Worm (Caenorhabditis elegans): ENCODE measurements around the gene nst-1.
A peak's percentile ranks its signal among the peaks of the same experiment; 100 is the strongest.

Gene nst-1

ce11 chrII:8328820-8329339 is 45.9 kb upstream of the nst-1 start, which contains the start of gene hel-1 (continued):
- TF ChIP-seq nhr-77 (tag; optimal IDR thresholded peaks at IDR 0.05) (peak; percentile 69), sptf-1 (tag; optimal IDR thresholded peaks at IDR 0.05) (no peak), ceh-90 (tag; optimal IDR thresholded peaks at IDR 0.05) (no peak), nhr-71 (tag; optimal IDR thresholded peaks at IDR 0.05) (peak; percentile 91), nhr-19 (GFP tag; conservative IDR thresholded peaks at IDR 0.05) (peak; percentile 84), lin-35 (GFP tag; optimal IDR thresholded peaks at IDR 0.05) (peak; percentile 93 to 98), snu-23 (GFP tag; optimal IDR thresholded peaks at IDR 0.05) (peak; percentile 88), nhr-76 (tag; optimal IDR thresholded peaks at IDR 0.05) (no peak), C16A3.4 (tag; optimal IDR thresholded peaks at IDR 0.05) (peak; percentile 84), mdl-1 (tag; optimal IDR thresholded peaks at IDR 0.05) (peak in 1 of 2 experiments; percentile 81), fos-1 (tag; optimal IDR thresholded peaks at IDR 0.05) (peak; percentile 25), unc-98 (GFP tag; IDR thresholded peaks at IDR 0.05) (no peak), efl-1 (optimal IDR thresholded peaks at IDR 0.05) (peak; percentile 86 to 95), efl-1 (GFP tag; optimal IDR thresholded peaks at IDR 0.05 in 1 of 2) (peak; percentile 94 to 99), nhr-90 (tag; optimal IDR thresholded peaks at IDR 0.05; ENCODE audit: poor library complexity) (peak; percentile 52), nhr-28 (tag; optimal IDR thresholded peaks at IDR 0.05) (no peak), C04F5.9 (tag; optimal IDR thresholded peaks at IDR 0.05) (peak; percentile 64), unc-30 (tag; optimal IDR thresholded peaks at IDR 0.05) (no peak), tbx-2 (tag; optimal IDR thresholded peaks at IDR 0.05) (peak; percentile 76), ets-5 (GFP tag; IDR thresholded peaks at IDR 0.05) (no peak), unc-86 (tag; optimal IDR thresholded peaks at IDR 0.05) (peak; percentile 55), ceh-82 (tag; optimal IDR thresholded peaks at IDR 0.05) (peak; percentile 24 to 88 (median 69)), blmp-1 (tag; optimal IDR thresholded peaks at IDR 0.05) (peak; percentile 82), fkh-8 (tag; optimal IDR thresholded peaks at IDR 0.05) (peak; percentile 74), nhr-47 (tag; optimal IDR thresholded peaks at IDR 0.05) (peak; percentile 82), ceh-8 (GFP tag; optimal IDR thresholded peaks at IDR 0.05) (peak; percentile 40), mab-9 (GFP tag; IDR thresholded peaks at IDR 0.05) (peak; percentile 39; the same call in 1 of the 2 replicates), fkh-10 (GFP tag; optimal IDR thresholded peaks at IDR 0.05) (peak; percentile 2), ceh-88 (GFP tag; IDR thresholded peaks at IDR 0.05) (no peak), egl-27 (tag; optimal IDR thresholded peaks at IDR 0.05) (no peak), zip-4 (GFP tag; optimal IDR thresholded peaks at IDR 0.05) (peak; percentile 39), pag-3 (tag; optimal IDR thresholded peaks at IDR 0.05; ENCODE audit: borderline replicate concordance, insufficient read depth) (no peak), mef-2 (tag; optimal IDR thresholded peaks at IDR 0.05) (no peak), nhr-237 (tag; optimal IDR thresholded peaks at IDR 0.05) (peak; percentile 72), lir-3 (tag; optimal IDR thresholded peaks at IDR 0.05; ENCODE audit: poor library complexity) (peak; percentile 37)

ce11 chrII:8327450-8327849 is 44.4 kb upstream of the nst-1 start:
- no peak for TF ChIP-seq ceh-90 (tag; optimal IDR thresholded peaks at IDR 0.05)
- TF ChIP-seq unc-86 (tag; optimal IDR thresholded peaks at IDR 0.05): no peak
- TF ChIP-seq C16A3.4 (tag; optimal IDR thresholded peaks at IDR 0.05): no peak
- TF ChIP-seq nhr-28 (tag; optimal IDR thresholded peaks at IDR 0.05): no peak
- TF ChIP-seq lin-13 (GFP tag; optimal IDR thresholded peaks at IDR 0.05): no peak
- no peak for TF ChIP-seq ceh-88 (GFP tag; IDR thresholded peaks at IDR 0.05)
- no peak for TF ChIP-seq isw-1 (GFP tag; IDR thresholded peaks at IDR 0.05)
- no peak for TF ChIP-seq snu-23 (GFP tag; optimal IDR thresholded peaks at IDR 0.05)
- TF ChIP-seq rnt-1 (tag; optimal IDR thresholded peaks at IDR 0.05): no peak
- no peak for TF ChIP-seq nhr-19 (GFP tag; conservative IDR thresholded peaks at IDR 0.05)
- no peak for TF ChIP-seq egl-13 (tag; optimal IDR thresholded peaks at IDR 0.05)
- TF ChIP-seq alr-1 (tag; optimal IDR thresholded peaks at IDR 0.05; ENCODE audit: borderline replicate concordance): no peak
- no peak for TF ChIP-seq F16B12.6 (tag; optimal IDR thresholded peaks at IDR 0.05)
- no peak for TF ChIP-seq ces-1 (GFP tag; optimal IDR thresholded peaks at IDR 0.05)
- no peak for TF ChIP-seq mef-2 (tag; optimal IDR thresholded peaks at IDR 0.05)
- no peak for TF ChIP-seq nhr-20 (tag; optimal IDR thresholded peaks at IDR 0.05)
